Worm (Caenorhabditis elegans): ENCODE results near the gene srt-54.

ce11 chrII:129770-130169 lies 12.8 kb downstream of the srt-54 start:
- TF ChIP-seq ceh-6 (GFP tag; optimal IDR thresholded peaks at IDR 0.05) (no peak), pqm-1 (tag; optimal IDR thresholded peaks at IDR 0.05) (no peak), nfya-1 (tag; optimal IDR thresholded peaks at IDR 0.05) (no peak), ceh-34 (tag; optimal IDR thresholded peaks at IDR 0.05) (no peak), hlh-30 (tag; optimal IDR thresholded peaks at IDR 0.05; ENCODE audit: insufficient read depth) (no peak), sox-4 (tag; optimal IDR thresholded peaks at IDR 0.05) (no peak), pax-1 (tag; optimal IDR thresholded peaks at IDR 0.05) (no peak)
